Fruit fly (Drosophila melanogaster) whole organism, embryonic: ENCODE measurements around the gene CG12016.

Source experiments
- Adf1 ChIP-seq: fragments of 200-800 bp; sonication (Bioruptor generic); IDR thresholded peaks from 2 replicates; pipeline ENCODE4 v1.3.6; 2022; ENCODE audit warnings: missing biosample characterization, missing genetic modification characterization
- CG10366 ChIP-seq: fragments of 200-800 bp; sonication (Bioruptor generic); IDR thresholded peaks from 2 replicates; pipeline ENCODE4 v1.3.6; 2022; ENCODE audit warnings: missing biosample characterization, missing genetic modification characterization
- CG10462 ChIP-seq: fragments of 200-800 bp; sonication (Bioruptor generic); optimal IDR thresholded peaks from 2 replicates; lab custom pipeline; 2016; ENCODE audit warnings: missing biosample characterization, missing genetic modification characterization
- CG13624 ChIP-seq: fragments of 200-800 bp; sonication (Bioruptor generic); optimal IDR thresholded peaks from 2 replicates; lab custom pipeline; 2016; ENCODE audit warnings: missing biosample characterization, missing genetic modification characterization
- CG1529 ChIP-seq: fragments of 200-800 bp; sonication (Bioruptor generic); optimal IDR thresholded peaks from 3 replicates; lab custom pipeline; 2018; ENCODE audit warnings: missing biosample characterization, missing genetic modification characterization
- CG15696 ChIP-seq: fragments of 200-800 bp; sonication (Bioruptor generic); optimal IDR thresholded peaks from 2 replicates; lab custom pipeline; 2019; ENCODE audit warnings: missing biosample characterization, mild to moderate bottlenecking, missing genetic modification characterization, moderate library complexity
- CG1647 ChIP-seq: fragments of 200-800 bp; sonication (Bioruptor generic); optimal IDR thresholded peaks from 3 replicates; lab custom pipeline; 2016; ENCODE audit warnings: missing biosample characterization, missing genetic modification characterization
- CG17359 ChIP-seq: fragments of 200-800 bp; sonication (Bioruptor generic); optimal IDR thresholded peaks from 3 replicates; lab custom pipeline; 2018; ENCODE audit warnings: missing biosample characterization, mild to moderate bottlenecking, missing genetic modification characterization, moderate library complexity
- CG17802 ChIP-seq: fragments of 200-800 bp; sonication (Bioruptor generic); optimal IDR thresholded peaks from 2 replicates; lab custom pipeline; 2018; ENCODE audit warnings: missing biosample characterization, mild to moderate bottlenecking, missing genetic modification characterization, moderate library complexity
- CG17829 ChIP-seq: fragments of 200-800 bp; optimal IDR thresholded peaks from 2 replicates; lab custom pipeline; 2019; ENCODE audit warnings: missing biosample characterization, mild to moderate bottlenecking, missing genetic modification characterization, moderate library complexity
- CG18476 ChIP-seq: fragments of 200-800 bp; sonication (Bioruptor generic); optimal IDR thresholded peaks from 2 replicates; lab custom pipeline; 2016; ENCODE audit warnings: missing biosample characterization, mild to moderate bottlenecking, missing genetic modification characterization
- CG2116 ChIP-seq: fragments of 200-800 bp; sonication (Bioruptor generic); optimal IDR thresholded peaks from 3 replicates; lab custom pipeline; 2018; ENCODE audit warnings: missing biosample characterization, mild to moderate bottlenecking, missing genetic modification characterization
- CG2712 ChIP-seq: fragments of 200-800 bp; optimal IDR thresholded peaks from 3 replicates; lab custom pipeline; 2019; ENCODE audit warnings: missing biosample characterization, mild to moderate bottlenecking, missing genetic modification characterization, moderate library complexity
- CG5245 ChIP-seq: fragments of 200-800 bp; sonication (Bioruptor generic); optimal IDR thresholded peaks from 3 replicates; lab custom pipeline; 2016; ENCODE audit warnings: missing biosample characterization, missing genetic modification characterization
- CG6254 ChIP-seq: fragments of 200-800 bp; sonication (Bioruptor generic); optimal IDR thresholded peaks from 3 replicates; lab custom pipeline; 2017; ENCODE audit warnings: mild to moderate bottlenecking, missing biosample characterization, missing genetic modification reagents, missing genetic modification characterization
- CG6654 ChIP-seq: fragments of 200-800 bp; sonication (Bioruptor generic); optimal IDR thresholded peaks from 2 replicates; lab custom pipeline; 2017; ENCODE audit warnings: missing biosample characterization, mild to moderate bottlenecking, missing genetic modification characterization
- CG7963 ChIP-seq: fragments of 200-800 bp; sonication (Bioruptor generic); IDR thresholded peaks from 3 replicates; pipeline ENCODE4 v1.3.6; 2022; ENCODE audit warnings: missing biosample characterization, missing genetic modification characterization; ENCODE audit not compliant: partially characterized antibody
- CG7987 ChIP-seq: fragments of 200-800 bp; sonication (Bioruptor generic); optimal IDR thresholded peaks from 2 replicates; lab custom pipeline; 2018; ENCODE audit warnings: missing biosample characterization, mild to moderate bottlenecking, missing genetic modification characterization, moderate library complexity
- CG8089 ChIP-seq: fragments of 200-800 bp; sonication (Bioruptor generic); optimal IDR thresholded peaks from 3 replicates; lab custom pipeline; 2016; ENCODE audit warnings: missing biosample characterization, missing genetic modification characterization
- CG8478 ChIP-seq: fragments of >200 bp; optimal IDR thresholded peaks from 2 replicates; lab custom pipeline; 2018
- CG9437 ChIP-seq: fragments of 200-800 bp; sonication (Bioruptor generic); optimal IDR thresholded peaks from 2 replicates; lab custom pipeline; 2018; ENCODE audit warnings: missing biosample characterization, mild to moderate bottlenecking, missing genetic modification characterization
- CG9797 ChIP-seq: fragments of 200-800 bp; sonication (Bioruptor generic); optimal IDR thresholded peaks from 3 replicates; lab custom pipeline; 2018; ENCODE audit warnings: missing biosample characterization, mild to moderate bottlenecking, missing genetic modification characterization
- D ChIP-seq, 2 experiments: fragments of 200-800 bp in 1 of 2; fragments of >200 bp in 1 of 2; sonication (Bioruptor generic) in 1 of 2; optimal IDR thresholded peaks; 2 replicates in 1 of 2; 3 replicates in 1 of 2; lab custom pipeline; 2017; ENCODE audit warnings: mild to moderate bottlenecking in 1 of 2, missing biosample characterization in 1 of 2, missing genetic modification characterization in 1 of 2, missing genetic modification reagents in 1 of 2
- Dip3 ChIP-seq: fragments of 200-800 bp; sonication (Bioruptor generic); optimal IDR thresholded peaks from 3 replicates; lab custom pipeline; 2016; ENCODE audit warnings: missing biosample characterization, missing genetic modification characterization
- Gsc ChIP-seq: fragments of 200-800 bp; sonication (Bioruptor generic); IDR thresholded peaks from 2 replicates; pipeline ENCODE4 v1.3.6; 2022; ENCODE audit warnings: missing biosample characterization, missing genetic modification characterization
- Hand ChIP-seq: fragments of 200-800 bp; sonication (Bioruptor generic); optimal IDR thresholded peaks from 2 replicates; lab custom pipeline; 2017; ENCODE audit warnings: mild to moderate bottlenecking, missing biosample characterization, missing genetic modification reagents, missing genetic modification characterization
- Myb ChIP-seq: fragments of 200-800 bp; sonication (Bioruptor generic); optimal IDR thresholded peaks from 2 replicates; lab custom pipeline; 2016; ENCODE audit warnings: missing biosample characterization, missing genetic modification characterization
- NFAT ChIP-seq: fragments of 200-800 bp; sonication (Bioruptor generic); IDR thresholded peaks from 2 replicates; pipeline ENCODE4 v1.3.6; 2022; ENCODE audit warnings: missing biosample characterization, missing genetic modification characterization
- Nf-YB ChIP-seq: fragments of 200-800 bp; sonication (Bioruptor generic); optimal IDR thresholded peaks from 3 replicates; lab custom pipeline; 2019; ENCODE audit warnings: missing biosample characterization, mild to moderate bottlenecking, missing genetic modification characterization, moderate library complexity
- PHDP ChIP-seq: fragments of 200-800 bp; sonication (Bioruptor generic); optimal IDR thresholded peaks from 3 replicates; lab custom pipeline; 2018; ENCODE audit warnings: missing biosample characterization, mild to moderate bottlenecking, missing genetic modification characterization, moderate library complexity
- Spps ChIP-seq: fragments of 200-800 bp; sonication (Bioruptor generic); optimal IDR thresholded peaks from 2 replicates; lab custom pipeline; 2018; ENCODE audit warnings: missing biosample characterization, mild to moderate bottlenecking, missing genetic modification characterization
- Tbp ChIP-seq: fragments of >200 bp; optimal IDR thresholded peaks from 2 replicates; lab custom pipeline; 2018; ENCODE audit warnings: missing biosample characterization, missing genetic modification characterization
- Usf ChIP-seq: fragments of 200-800 bp; sonication (Bioruptor generic); optimal IDR thresholded peaks from 2 replicates; lab custom pipeline; 2017; ENCODE audit warnings: missing genotype, missing biosample characterization, missing genetic modification characterization
- Xbp1 ChIP-seq: fragments of 200-800 bp; sonication (Bioruptor generic); optimal IDR thresholded peaks from 3 replicates; lab custom pipeline; 2016; ENCODE audit warnings: missing biosample characterization, mild to moderate bottlenecking, missing genetic modification characterization
- bbx ChIP-seq: fragments of 200-800 bp; sonication (Bioruptor generic); IDR thresholded peaks from 2 replicates; pipeline ENCODE4 v1.3.6; 2022; ENCODE audit warnings: missing biosample characterization, missing genetic modification characterization; ENCODE audit not compliant: partially characterized antibody
- br ChIP-seq: fragments of >200 bp; optimal IDR thresholded peaks from 2 replicates; lab custom pipeline; 2017
- dan ChIP-seq: fragments of 200-800 bp; sonication (Bioruptor generic); IDR thresholded peaks from 2 replicates; pipeline ENCODE4 v1.3.6; 2022; ENCODE audit warnings: missing biosample characterization, missing genetic modification characterization
- esg ChIP-seq: fragments of 200-800 bp; sonication (Bioruptor generic); conservative IDR thresholded peaks from 2 replicates; pipeline ENCODE4 v1.3.6; 2022; ENCODE audit warnings: missing biosample characterization, missing genetic modification characterization
- eyg ChIP-seq: fragments of 200-800 bp; sonication (Bioruptor generic); optimal IDR thresholded peaks from 3 replicates; lab custom pipeline; 2016; ENCODE audit warnings: missing biosample characterization, missing genetic modification characterization
- fd3F ChIP-seq: fragments of 200-800 bp; sonication (Bioruptor generic); optimal IDR thresholded peaks from 2 replicates; lab custom pipeline; 2018; ENCODE audit warnings: missing biosample characterization, mild to moderate bottlenecking, missing genetic modification characterization, moderate library complexity
- grau ChIP-seq: fragments of 200-800 bp; optimal IDR thresholded peaks from 3 replicates; lab custom pipeline; 2019; ENCODE audit warnings: missing biosample characterization, mild to moderate bottlenecking, missing genetic modification characterization, moderate library complexity
- hbn ChIP-seq: fragments of 200-800 bp; sonication (Bioruptor generic); IDR thresholded peaks from 2 replicates; pipeline ENCODE4 v1.3.6; 2022; ENCODE audit warnings: missing biosample characterization, missing genetic modification characterization; ENCODE audit not compliant: partially characterized antibody
- lbe ChIP-seq: fragments of 200-800 bp; sonication (Bioruptor generic); optimal IDR thresholded peaks from 2 replicates; lab custom pipeline; 2016; ENCODE audit warnings: missing biosample characterization, mild to moderate bottlenecking, missing genetic modification characterization
- maf-S ChIP-seq: fragments of 200-800 bp; sonication (Bioruptor generic); optimal IDR thresholded peaks from 2 replicates; lab custom pipeline; 2016; ENCODE audit warnings: missing biosample characterization, missing genetic modification characterization
- pfk ChIP-seq: fragments of 200-800 bp; sonication (Bioruptor generic); optimal IDR thresholded peaks from 2 replicates; lab custom pipeline; 2018; ENCODE audit warnings: missing biosample characterization, mild to moderate bottlenecking, missing genetic modification characterization, moderate library complexity
- row ChIP-seq: fragments of 200-800 bp; sonication (Bioruptor generic); IDR thresholded peaks from 3 replicates; pipeline ENCODE4 v1.3.6; 2022; ENCODE audit warnings: missing biosample characterization, missing genetic modification characterization
- salm ChIP-seq: fragments of 200-800 bp; sonication (Bioruptor generic); optimal IDR thresholded peaks from 2 replicates; lab custom pipeline; 2018; ENCODE audit warnings: missing biosample characterization, mild to moderate bottlenecking, missing genetic modification characterization
- sd ChIP-seq: fragments of 200-800 bp; sonication (Bioruptor generic); optimal IDR thresholded peaks from 3 replicates; lab custom pipeline; 2018; ENCODE audit warnings: missing biosample characterization, mild to moderate bottlenecking, missing genetic modification characterization, moderate library complexity
- slbo ChIP-seq: fragments of 200-800 bp; sonication (Bioruptor generic); IDR thresholded peaks from 2 replicates; pipeline ENCODE4 v1.3.6; 2022; ENCODE audit warnings: missing biosample characterization, missing genetic modification characterization
- slou ChIP-seq: fragments of 200-800 bp; sonication (Bioruptor generic); optimal IDR thresholded peaks from 3 replicates; lab custom pipeline; 2016; ENCODE audit warnings: missing biosample characterization, missing genetic modification characterization
- usp ChIP-seq: fragments of >200 bp; optimal IDR thresholded peaks from 2 replicates; lab custom pipeline; 2017; ENCODE audit warnings: missing biosample characterization, missing genetic modification characterization

CG12016 gene

DNA sequence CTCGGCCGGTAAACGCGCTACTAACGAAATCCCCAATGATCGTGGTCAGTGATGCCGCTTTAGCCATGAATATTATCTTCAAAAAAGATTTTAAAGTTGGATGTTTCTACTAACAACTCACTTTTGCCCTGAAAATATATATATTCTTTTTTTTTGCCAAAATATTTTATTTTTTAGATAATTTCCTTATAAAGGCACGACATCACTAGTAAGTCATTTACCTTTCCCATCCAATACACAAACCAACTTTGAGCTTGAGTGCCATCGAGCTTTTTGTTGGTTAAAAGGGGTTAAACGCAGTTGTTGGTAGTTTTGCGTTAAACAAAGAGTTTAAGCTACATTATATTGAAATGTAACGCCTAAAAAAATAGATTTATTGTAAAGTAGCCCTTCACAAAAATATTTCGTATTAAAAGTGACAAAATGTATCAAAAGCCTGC lies 16.2 kb upstream of the CG12016 start, which contains the start of gene CG14968 (continued):
- TF ChIP-seq Usf (GFP tag; lab: Kevin White, UChicago) = peak; percentile 76
- no peak for TF ChIP-seq usp (GFP tag; lab: Kevin White, UChicago)
- peak; percentile 62 for TF ChIP-seq eyg
- TF ChIP-seq CG8089 (GFP tag; lab: Kevin White, UChicago) = peak; percentile 65
- peak; percentile 97 for TF ChIP-seq PHDP (tag; lab: Kevin White, UChicago)
- no peak for TF ChIP-seq D (optimal IDR thresholded peaks at IDR 0.05; lab: Kevin White, UChicago)
- TF ChIP-seq D (GFP tag; optimal IDR thresholded peaks at IDR 0.05; lab: Kevin White, UChicago) = peak; percentile 81
- TF ChIP-seq CG7963 (GFP tag; lab: Robert Waterston, UW) = no peak
- TF ChIP-seq esg (GFP tag; lab: Robert Waterston, UW) = peak; percentile 95
- peak; percentile 85 for TF ChIP-seq CG10462 (GFP tag; lab: Kevin White, UChicago)
- TF ChIP-seq CG10366 = peak; percentile 97
- peak; percentile 71 for TF ChIP-seq CG15696 (tag; lab: Kevin White, UChicago)
- TF ChIP-seq fd3F = peak; percentile 93
- peak; percentile 86 for TF ChIP-seq Hand (GFP tag; lab: Kevin White, UChicago)
- peak; percentile 93 for TF ChIP-seq Xbp1 (GFP tag; lab: Kevin White, UChicago)
- TF ChIP-seq CG9437 = peak; percentile 83
- TF ChIP-seq CG13624 (GFP tag; lab: Kevin White, UChicago) = peak; percentile 79
- peak; percentile 98 for TF ChIP-seq slbo
- TF ChIP-seq NFAT (GFP tag; lab: Robert Waterston, UW) = peak; percentile 96
- peak; percentile 90 for TF ChIP-seq CG18476 (GFP tag; lab: Kevin White, UChicago)
- peak; percentile 86 for TF ChIP-seq salm (tag; lab: Kevin White, UChicago)
- no peak for TF ChIP-seq CG9797 (GFP tag; lab: Kevin White, UChicago)
- peak; percentile 87 for TF ChIP-seq CG2712 (tag; lab: Kevin White, UChicago)
- peak; percentile 91 for TF ChIP-seq CG17829 (tag; lab: Kevin White, UChicago)
- peak; percentile 83 for TF ChIP-seq Spps (tag; lab: Kevin White, UChicago)
- peak; percentile 96 for TF ChIP-seq row (GFP tag; lab: Robert Waterston, UW)
- no peak for TF ChIP-seq Myb (GFP tag; lab: Kevin White, UChicago)
- no peak for TF ChIP-seq br (lab: Kevin White, UChicago)
- TF ChIP-seq maf-S (GFP tag; lab: Kevin White, UChicago) = peak; percentile 51
- TF ChIP-seq CG1529 (GFP tag; lab: Kevin White, UChicago) = peak; percentile 74
- TF ChIP-seq Nf-YB (GFP tag; lab: Kevin White, UChicago) = peak; percentile 81
- peak; percentile 83 for TF ChIP-seq Dip3
- TF ChIP-seq grau (tag; lab: Kevin White, UChicago) = peak; percentile 94
- peak; percentile 74 for TF ChIP-seq CG17802 (tag; lab: Kevin White, UChicago)
- TF ChIP-seq sd (tag; lab: Kevin White, UChicago) = peak; percentile 76
- TF ChIP-seq Tbp (GFP tag; lab: Kevin White, UChicago) = no peak
- peak; percentile 83 for TF ChIP-seq slou (GFP tag; lab: Kevin White, UChicago)
- TF ChIP-seq CG2116 = no peak
- TF ChIP-seq CG1647 (GFP tag; lab: Kevin White, UChicago) = peak; percentile 92
- peak; percentile 80 for TF ChIP-seq CG5245 (GFP tag; lab: Kevin White, UChicago)
- TF ChIP-seq CG6254 (GFP tag; lab: Kevin White, UChicago) = peak; percentile 81
- peak; percentile 84 for TF ChIP-seq Adf1 (GFP tag; lab: Robert Waterston, UW)
- TF ChIP-seq Gsc (GFP tag; lab: Robert Waterston, UW) = peak; percentile 68
- peak; percentile 98 for TF ChIP-seq CG17359 (tag; lab: Kevin White, UChicago)
- TF ChIP-seq bbx (GFP tag; lab: Robert Waterston, UW) = no peak
- TF ChIP-seq CG6654 = peak; percentile 74
- peak; percentile 41; the same call in 1 of the 2 replicates for TF ChIP-seq dan
- TF ChIP-seq CG8478 = no peak
- no peak for TF ChIP-seq pfk
- peak; percentile 96 for TF ChIP-seq lbe (GFP tag; lab: Kevin White, UChicago)
- peak; percentile 88 for TF ChIP-seq CG7987 (GFP tag; lab: Kevin White, UChicago)
- no peak for TF ChIP-seq hbn (GFP tag; lab: Robert Waterston, UW)
